Fruit fly (Drosophila melanogaster): Measurements from ENCODE around the gene del.

The del gene

DNA sequence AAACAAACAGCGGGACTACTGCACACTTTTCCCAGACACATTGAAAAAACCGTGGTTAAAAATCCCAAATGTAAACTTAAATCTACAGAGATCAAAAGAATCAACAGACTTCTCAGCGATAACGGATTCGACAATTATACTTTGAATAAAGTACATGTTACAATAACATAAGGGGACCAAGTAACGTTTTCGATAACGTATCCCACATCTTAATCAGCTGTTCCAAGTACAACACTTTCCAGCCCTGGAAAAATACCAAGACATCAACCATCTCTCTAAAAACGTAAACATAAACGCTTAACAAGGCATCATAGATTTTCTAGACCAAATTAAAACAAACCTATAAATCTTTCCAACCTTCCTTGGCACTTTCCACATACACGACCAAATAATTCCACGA lies 5.5 kb upstream of the del start (continued):
- TF ChIP-seq Bgb (GFP tag; IDR thresholded peaks at IDR 0.05; ENCODE audit: partially characterized antibody), result peak; percentile 37; the same call in 1 of the 2 replicates
- no peak for TF ChIP-seq Nf-YA (GFP tag; IDR thresholded peaks at IDR 0.05)
- TF ChIP-seq dysf (GFP tag; IDR thresholded peaks at IDR 0.05), result no peak
- TF ChIP-seq pfk (GFP tag; optimal IDR thresholded peaks at IDR 0.05), result peak; percentile 0
- TF ChIP-seq CG8290 (GFP tag; optimal IDR thresholded peaks at IDR 0.05), result no peak
- peak in 1 of 2 experiments; percentile 49 for TF ChIP-seq CG8290 (tag; optimal IDR thresholded peaks at IDR 0.05)
- TF ChIP-seq ewg (GFP tag; optimal IDR thresholded peaks at IDR 0.05), result no peak
- TF ChIP-seq jumu (GFP tag; optimal IDR thresholded peaks at IDR 0.05), result no peak
- TF ChIP-seq phol (tag; optimal IDR thresholded peaks at IDR 0.05), result peak; percentile 13
- TF ChIP-seq dan (GFP tag; IDR thresholded peaks at IDR 0.05), result no peak
- no peak for TF ChIP-seq CG7745 (tag; optimal IDR thresholded peaks at IDR 0.05)
- no peak for TF ChIP-seq CG17802 (tag; optimal IDR thresholded peaks at IDR 0.05)
- peak; percentile 61 for TF ChIP-seq pros (GFP tag; optimal IDR thresholded peaks at IDR 0.05)
- TF ChIP-seq CG42726 (GFP tag; IDR thresholded peaks at IDR 0.05; ENCODE audit: partially characterized antibody), result no peak
- TF ChIP-seq zfh2 (GFP tag; optimal IDR thresholded peaks at IDR 0.05), result no peak
- no peak for TF ChIP-seq Fer3 (tag; optimal IDR thresholded peaks at IDR 0.05)
- no peak for TF ChIP-seq CG8944 (GFP tag; optimal IDR thresholded peaks at IDR 0.05)
- no peak for TF ChIP-seq Optix (GFP tag; IDR thresholded peaks at IDR 0.05)
- TF ChIP-seq CG12071 (GFP tag; optimal IDR thresholded peaks at IDR 0.05), result no peak
- TF ChIP-seq CG16863 (GFP tag; optimal IDR thresholded peaks at IDR 0.05), result no peak
- 0 out of 3 replicates have a peak, but pooled peaks have one; percentile 34 for TF ChIP-seq row (GFP tag; IDR thresholded peaks at IDR 0.05)
- TF ChIP-seq CG8388 (GFP tag; optimal IDR thresholded peaks at IDR 0.05), result no peak
- no peak for TF ChIP-seq Xbp1 (GFP tag; optimal IDR thresholded peaks at IDR 0.05)
- TF ChIP-seq CG1603 (tag; optimal IDR thresholded peaks at IDR 0.05), result peak; percentile 43
- no peak for TF ChIP-seq ato (GFP tag; IDR thresholded peaks at IDR 0.05; ENCODE audit: partially characterized antibody)
- TF ChIP-seq fd3F (GFP tag; optimal IDR thresholded peaks at IDR 0.05), result no peak

DNA sequence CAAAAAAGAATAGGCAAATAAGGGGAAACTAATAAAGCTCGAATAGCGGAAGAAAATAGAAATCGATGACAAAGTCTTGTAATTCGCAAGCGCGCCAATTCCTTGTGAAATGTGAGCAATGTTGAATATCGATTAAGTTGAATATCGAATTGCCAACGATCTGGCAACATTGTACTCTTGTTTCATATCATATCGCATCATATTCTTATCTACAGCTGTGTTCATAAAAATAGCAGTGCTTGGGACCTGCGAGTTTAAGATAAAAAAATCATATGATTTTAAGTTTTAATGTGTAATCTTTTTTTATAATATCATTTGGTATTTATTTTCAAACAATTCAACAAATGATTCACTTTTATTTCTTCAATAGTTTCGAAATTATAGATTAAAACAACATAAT lies 707 bp upstream of the del start:
- TF ChIP-seq CG13296 (GFP tag; optimal IDR thresholded peaks at IDR 0.05) (peak; percentile 59), CG34224 (GFP tag; IDR thresholded peaks at IDR 0.05; ENCODE audit: partially characterized antibody) (peak; percentile 80), Dref (GFP tag; IDR thresholded peaks at IDR 0.05) (peak; percentile 83), CG42726 (GFP tag; IDR thresholded peaks at IDR 0.05; ENCODE audit: partially characterized antibody) (peak; percentile 45; the same call in 1 of the 2 replicates), CG15479 (GFP tag; optimal IDR thresholded peaks at IDR 0.05) (no peak), cwo (GFP tag; optimal IDR thresholded peaks at IDR 0.05) (no peak), CG10147 (GFP tag; optimal IDR thresholded peaks at IDR 0.05) (peak; percentile 57), CG10267 (tag; optimal IDR thresholded peaks at IDR 0.05) (peak; percentile 66), gro (GFP tag; optimal IDR thresholded peaks at IDR 0.05) (no peak), gem (tag; optimal IDR thresholded peaks at IDR 0.05) (peak; percentile 75), CG6272 (GFP tag; IDR thresholded peaks at IDR 0.05) (no peak), CG4282 (GFP tag; optimal IDR thresholded peaks at IDR 0.05) (no peak), CG4820 (GFP tag; optimal IDR thresholded peaks at IDR 0.05) (peak; percentile 6), CG15073 (GFP tag; optimal IDR thresholded peaks at IDR 0.05) (no peak), tgo (GFP tag; IDR thresholded peaks at IDR 0.05) (peak; percentile 42; the same call in 1 of the 3 replicates), org-1 (GFP tag; optimal IDR thresholded peaks at IDR 0.05) (no peak), sna (GFP tag; IDR thresholded peaks at IDR 0.05; ENCODE audit: partially characterized antibody) (no peak; the same call in 1 of the 2 replicates), CG4424 (GFP tag; optimal IDR thresholded peaks at IDR 0.05) (peak; percentile 53), nerfin-1 (tag; optimal IDR thresholded peaks at IDR 0.05) (peak; percentile 27), Ada2b (GFP tag; IDR thresholded peaks at IDR 0.05) (peak; percentile 55), CG17186 (GFP tag; optimal IDR thresholded peaks at IDR 0.05) (no peak), so (GFP tag; IDR thresholded peaks at IDR 0.05) (peak; percentile 71; the same call in 1 of the 3 replicates), croc (GFP tag; conservative IDR thresholded peaks at IDR 0.05) (no peak), CG7963 (GFP tag; IDR thresholded peaks at IDR 0.05; ENCODE audit: partially characterized antibody) (peak; percentile 39; the same call in 1 of the 3 replicates), CG2889 (GFP tag; IDR thresholded peaks at IDR 0.05) (no peak), CG7745 (tag; optimal IDR thresholded peaks at IDR 0.05) (no peak), gce (GFP tag; IDR thresholded peaks at IDR 0.05) (0 out of 3 replicates have a peak, but pooled peaks have one; percentile 38)
